Fruit fly (Drosophila melanogaster): ENCODE measurements around the gene ATPsynE.

The ATPsynE gene

dm6 chr3R:14277894-14278522 lies 48.7 kb upstream of the ATPsynE start (continued):
- TF ChIP-seq gem (tag; optimal IDR thresholded peaks at IDR 0.05): peak; percentile 89
- no peak for TF ChIP-seq hth (optimal IDR thresholded peaks at IDR 0.05)
- TF ChIP-seq sr (GFP tag; IDR thresholded peaks at IDR 0.05): no peak
- TF ChIP-seq danr (GFP tag; IDR thresholded peaks at IDR 0.05): peak; percentile 64
- peak; percentile 24 for TF ChIP-seq Abd-B (GFP tag; optimal IDR thresholded peaks at IDR 0.05)
- peak; percentile 68 for TF ChIP-seq CG12104 (GFP tag; optimal IDR thresholded peaks at IDR 0.05)
- TF ChIP-seq CG15011 (GFP tag; optimal IDR thresholded peaks at IDR 0.05): peak; percentile 66
- TF ChIP-seq run (tag; optimal IDR thresholded peaks at IDR 0.05): peak; percentile 41
- TF ChIP-seq CG4617 (GFP tag; optimal IDR thresholded peaks at IDR 0.05; ENCODE audit: borderline replicate concordance): peak; percentile 7
- no peak for TF ChIP-seq PHDP (tag; optimal IDR thresholded peaks at IDR 0.05)
- TF ChIP-seq Chrac-16 (GFP tag; optimal IDR thresholded peaks at IDR 0.05): peak; percentile 75
- TF ChIP-seq sob (GFP tag; IDR thresholded peaks at IDR 0.05): peak; percentile 84
- peak; percentile 30; the same call in 1 of the 2 replicates for TF ChIP-seq MBD-R2 (GFP tag; IDR thresholded peaks at IDR 0.05)
- TF ChIP-seq lola (GFP tag; optimal IDR thresholded peaks at IDR 0.05): peak in 1 of 3 experiments; percentile 88
- peak; percentile 70 for TF ChIP-seq sisA (GFP tag; IDR thresholded peaks at IDR 0.05)
- TF ChIP-seq CG11093 (GFP tag; IDR thresholded peaks at IDR 0.05): peak; percentile 77
- TF ChIP-seq wdn (GFP tag; IDR thresholded peaks at IDR 0.05): peak; percentile 74
- TF ChIP-seq CG6175 (GFP tag; IDR thresholded peaks at IDR 0.05): 0 out of 3 replicates have a peak, but pooled peaks have one; percentile 23
- peak; percentile 55 for TF ChIP-seq CG9817 (tag; optimal IDR thresholded peaks at IDR 0.05)
- peak; percentile 39 for TF ChIP-seq CG8281 (tag; optimal IDR thresholded peaks at IDR 0.05)
- no peak for TF ChIP-seq prd (optimal IDR thresholded peaks at IDR 0.05)
- peak; percentile 95 for TF ChIP-seq prd (GFP tag; IDR thresholded peaks at IDR 0.05)
- peak; percentile 81; the same call in 2 of the 3 replicates for TF ChIP-seq otp (GFP tag; IDR thresholded peaks at IDR 0.05)
- peak; percentile 96 for TF ChIP-seq ac (GFP tag; optimal IDR thresholded peaks at IDR 0.05)
- TF ChIP-seq CG34376 (GFP tag; optimal IDR thresholded peaks at IDR 0.05): peak; percentile 48
- peak; percentile 70 for TF ChIP-seq Hsf (GFP tag; optimal IDR thresholded peaks at IDR 0.05)
- TF ChIP-seq CG6683 (GFP tag; optimal IDR thresholded peaks at IDR 0.05): no peak
- TF ChIP-seq CG14710 (tag; optimal IDR thresholded peaks at IDR 0.05): peak; percentile 86
- TF ChIP-seq nerfin-1 (tag; optimal IDR thresholded peaks at IDR 0.05): peak; percentile 60
- TF ChIP-seq CG3726 (GFP tag; IDR thresholded peaks at IDR 0.05): no peak
- peak in 1 of 2 experiments; percentile 36 for TF ChIP-seq eve (GFP tag; optimal IDR thresholded peaks at IDR 0.05)
- TF ChIP-seq dan (GFP tag; IDR thresholded peaks at IDR 0.05): peak; percentile 43; the same call in 1 of the 2 replicates
- no peak for TF ChIP-seq CG15269 (tag; optimal IDR thresholded peaks at IDR 0.05)
- TF ChIP-seq CG12942 (GFP tag; optimal IDR thresholded peaks at IDR 0.05): peak; percentile 52
- no peak for TF ChIP-seq jumu (GFP tag; optimal IDR thresholded peaks at IDR 0.05)
- TF ChIP-seq Nf-YA (GFP tag; IDR thresholded peaks at IDR 0.05): peak; percentile 67; the same call in 1 of the 2 replicates
- no peak for TF ChIP-seq dm (GFP tag; optimal IDR thresholded peaks at IDR 0.05)
- peak; percentile 75 for TF ChIP-seq CG15479 (GFP tag; optimal IDR thresholded peaks at IDR 0.05)
- peak; percentile 89 for TF ChIP-seq CG11695 (GFP tag; IDR thresholded peaks at IDR 0.05)
- peak; percentile 93 for TF ChIP-seq vvl (GFP tag; IDR thresholded peaks at IDR 0.05)
- peak; percentile 66 for TF ChIP-seq CG4360 (GFP tag; IDR thresholded peaks at IDR 0.05)
- TF ChIP-seq Vsx1 (GFP tag; optimal IDR thresholded peaks at IDR 0.05): no peak
- TF ChIP-seq Ssrp (tag; optimal IDR thresholded peaks at IDR 0.05): peak; percentile 35
- TF ChIP-seq cg (GFP tag; optimal IDR thresholded peaks at IDR 0.05): no peak
- no peak for TF ChIP-seq nerfin-2 (GFP tag; IDR thresholded peaks at IDR 0.05; ENCODE audit: partially characterized antibody)
- no peak for TF ChIP-seq pb (GFP tag; optimal IDR thresholded peaks at IDR 0.05)
- peak; percentile 90 for TF ChIP-seq zfh1 (GFP tag; IDR thresholded peaks at IDR 0.05)
- peak; percentile 45; the same call in 1 of the 2 replicates for TF ChIP-seq klu (GFP tag; IDR thresholded peaks at IDR 0.05)
- TF ChIP-seq tna (GFP tag; IDR thresholded peaks at IDR 0.05; ENCODE audit: partially characterized antibody): no peak
- TF ChIP-seq CG7963 (GFP tag; IDR thresholded peaks at IDR 0.05; ENCODE audit: partially characterized antibody): no peak
